Worm (Caenorhabditis elegans) whole organism, midembryonic: ENCODE measurements around the gene fip-1.

Experiments used
- T22C8.4 ChIP-seq: fragments of 200-800 bp; sonication (Bioruptor generic); IDR thresholded peaks from 2 replicates; pipeline ENCODE4 v1.3.6; 2022; ENCODE audit warnings: missing genetic modification characterization, missing compliant biosample characterization
- cog-1 ChIP-seq: sonication (generic microtip); optimal IDR thresholded peaks from 2 replicates; lab custom pipeline; 2016; ENCODE audit warnings: missing genetic modification characterization, missing compliant biosample characterization
- flt-1 ChIP-seq: fragments of 200-800 bp; sonication (Bioruptor generic); IDR thresholded peaks from 2 replicates; pipeline ENCODE4 v1.3.6; 2022; ENCODE audit warnings: missing genetic modification characterization, missing compliant biosample characterization
- klf-2 ChIP-seq: fragments of 200-800 bp; sonication (Bioruptor generic); conservative IDR thresholded peaks from 2 replicates; pipeline ENCODE4 v1.3.6; 2022; ENCODE audit warnings: missing genetic modification reagents, missing genetic modification characterization, missing compliant biosample characterization
- med-1 ChIP-seq: sonication (generic microtip); optimal IDR thresholded peaks from 2 replicates; lab custom pipeline; 2017; ENCODE audit warnings: missing genetic modification characterization, mild to moderate bottlenecking, missing compliant biosample characterization, antibody characterized with exemption, missing genetic modification reagents; ENCODE audit not compliant: insufficient read depth
- ref-1 ChIP-seq: fragments of 200-800 bp; sonication (Bioruptor generic); conservative IDR thresholded peaks from 2 replicates; pipeline ENCODE4 v1.3.6; 2022; ENCODE audit warnings: missing genetic modification reagents, missing genetic modification characterization, missing compliant biosample characterization
- tab-1 ChIP-seq: fragments of 200-800 bp; sonication (Bioruptor generic); IDR thresholded peaks from 2 replicates; pipeline ENCODE4 v1.3.6; 2022; ENCODE audit warnings: missing genetic modification characterization, missing compliant biosample characterization
- ztf-23 ChIP-seq: fragments of 200-800 bp; sonication (Bioruptor generic); IDR thresholded peaks from 2 replicates; pipeline ENCODE4 v1.3.6; 2022; ENCODE audit warnings: missing genetic modification reagents, missing genetic modification characterization, missing compliant biosample characterization
- ztf-29 ChIP-seq: fragments of 200-800 bp; sonication (Bioruptor generic); IDR thresholded peaks from 2 replicates; pipeline ENCODE4 v1.3.6; 2022; ENCODE audit warnings: missing genetic modification reagents, missing genetic modification characterization, missing compliant biosample characterization

Gene fip-1

DNA sequence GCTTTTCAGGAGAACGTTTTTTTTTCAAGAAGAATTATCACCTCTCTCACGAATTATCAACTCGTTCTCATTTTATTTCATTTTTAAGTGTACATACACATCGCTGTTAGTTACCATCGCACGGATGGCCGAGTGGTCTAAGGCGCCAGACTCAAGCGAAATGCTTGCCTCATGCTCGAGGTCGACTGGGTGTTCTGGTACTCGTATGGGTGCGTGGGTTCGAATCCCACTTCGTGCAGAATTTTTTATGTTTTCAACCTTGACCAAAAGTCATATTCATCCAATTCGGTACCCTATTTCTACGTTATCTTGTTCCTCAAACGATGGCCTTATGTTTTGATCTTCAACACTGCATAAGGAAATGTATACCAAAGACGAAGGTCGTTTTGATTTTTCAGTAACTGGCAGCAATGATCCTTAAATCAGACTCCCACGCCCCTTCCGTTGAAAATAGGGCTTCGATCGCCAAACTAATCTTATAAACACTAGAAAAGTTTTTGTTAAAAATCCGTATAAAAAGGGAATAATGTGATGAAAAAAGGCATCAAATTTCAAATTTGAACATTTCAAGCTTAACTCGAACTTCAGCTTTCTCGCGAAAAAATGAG is at the start of gene fip-1:
Gene fip-1 (plus strand): TSS at position 558 of the 608 bp plus-strand sequence.
- TF ChIP-seq flt-1 = no peak

ce11 chrIII:8590882-8591281 is 48.7 kb upstream of the fip-1 start, which contains the start of gene fipr-16:
Gene fipr-16 (minus strand): TSS chrIII:8590982.
- TF ChIP-seq cog-1 (no peak), ztf-23 (no peak), flt-1 (no peak), ztf-29 (GFP tag; lab: Robert Waterston, UW) (no peak), ref-1 (GFP tag; lab: Robert Waterston, UW) (no peak), tab-1 (GFP tag; lab: Robert Waterston, UW) (no peak), med-1 (no peak), klf-2 (GFP tag; lab: Robert Waterston, UW) (no peak), T22C8.4 (GFP tag; lab: Robert Waterston, UW) (no peak)

ce11 chrIII:8593620-8594019 is 45.9 kb upstream of the fip-1 start, which contains the start of gene C06E1.7:
Gene C06E1.7 (minus strand): TSS chrIII:8593720.
- TF ChIP-seq klf-2 (GFP tag; lab: Robert Waterston, UW) = no peak
- TF ChIP-seq ref-1 (GFP tag; lab: Robert Waterston, UW) = no peak
- no peak for TF ChIP-seq T22C8.4 (GFP tag; lab: Robert Waterston, UW)
- TF ChIP-seq ztf-29 (GFP tag; lab: Robert Waterston, UW) = no peak

ce11 chrIII:8594088-8594487 is 45.5 kb upstream of the fip-1 start:
- TF ChIP-seq ztf-23 (no peak), ref-1 (GFP tag; lab: Robert Waterston, UW) (no peak), tab-1 (GFP tag; lab: Robert Waterston, UW) (no peak), ztf-29 (GFP tag; lab: Robert Waterston, UW) (no peak), med-1 (no peak), klf-2 (GFP tag; lab: Robert Waterston, UW) (no peak), T22C8.4 (GFP tag; lab: Robert Waterston, UW) (no peak), flt-1 (no peak), cog-1 (no peak)

ce11 chrIII:8596692-8597091 is 42.9 kb upstream of the fip-1 start:
- TF ChIP-seq T22C8.4 (GFP tag; lab: Robert Waterston, UW) (no peak), med-1 (no peak), ref-1 (GFP tag; lab: Robert Waterston, UW) (no peak), klf-2 (GFP tag; lab: Robert Waterston, UW) (no peak)

DNA sequence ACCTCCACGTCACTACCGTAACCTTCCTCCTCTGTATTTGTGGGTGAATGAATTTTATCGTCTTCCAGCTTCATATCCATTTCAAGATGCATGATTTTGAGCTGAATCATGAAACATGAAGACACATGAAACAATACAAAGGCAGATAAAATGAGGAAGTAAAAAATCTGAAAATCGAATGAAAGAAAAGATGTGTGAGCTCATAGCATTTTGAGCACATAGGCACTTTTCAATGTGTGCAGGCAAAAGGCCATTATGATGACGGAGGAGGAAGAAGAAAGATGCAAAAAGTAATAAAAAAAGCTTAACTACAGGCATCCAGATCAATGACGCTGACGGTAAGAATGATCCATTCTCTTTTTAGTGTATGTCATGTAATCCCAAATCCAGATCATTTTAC is 41.8 kb upstream of the fip-1 start, which contains the start of gene ztf-30:
Gene ztf-30 (minus strand): TSS at position 101 of the 400 bp plus-strand sequence.
- no peak for TF ChIP-seq tab-1 (GFP tag; lab: Robert Waterston, UW)
- no peak for TF ChIP-seq flt-1
- TF ChIP-seq klf-2 (GFP tag; lab: Robert Waterston, UW) = no peak
- no peak for TF ChIP-seq ztf-23
- TF ChIP-seq ref-1 (GFP tag; lab: Robert Waterston, UW) = no peak
- no peak for TF ChIP-seq cog-1
- no peak for TF ChIP-seq med-1
- TF ChIP-seq ztf-29 (GFP tag; lab: Robert Waterston, UW) = no peak
- no peak for TF ChIP-seq T22C8.4 (GFP tag; lab: Robert Waterston, UW)

DNA sequence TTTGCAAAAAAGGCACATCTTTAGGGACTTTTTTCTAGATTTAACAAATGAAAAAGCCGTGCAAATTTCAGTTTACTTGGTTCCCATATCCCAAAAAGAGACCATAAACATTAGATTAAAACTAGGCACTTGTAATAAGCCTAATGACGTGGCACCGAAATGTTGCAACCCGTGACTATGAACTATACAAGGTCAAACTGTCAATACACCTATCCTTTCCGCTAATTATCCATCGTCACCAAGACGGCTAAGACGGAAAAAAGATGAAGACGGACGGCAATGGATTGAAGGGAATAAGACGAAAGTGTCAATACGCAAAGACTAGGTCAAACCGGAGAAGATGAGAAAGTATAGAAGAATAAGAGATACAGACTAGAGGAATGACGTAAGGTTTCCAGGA is 40.6 kb upstream of the fip-1 start:
- TF ChIP-seq ztf-29 (GFP tag; lab: Robert Waterston, UW) (no peak), cog-1 (no peak), ref-1 (GFP tag; lab: Robert Waterston, UW) (no peak), klf-2 (GFP tag; lab: Robert Waterston, UW) (no peak), T22C8.4 (GFP tag; lab: Robert Waterston, UW) (no peak), med-1 (no peak), tab-1 (GFP tag; lab: Robert Waterston, UW) (no peak), ztf-23 (no peak), flt-1 (no peak)

ce11 chrIII:8602148-8602547 is 37.4 kb upstream of the fip-1 start:
- TF ChIP-seq cog-1 (no peak), ref-1 (GFP tag; lab: Robert Waterston, UW) (no peak), tab-1 (GFP tag; lab: Robert Waterston, UW) (no peak), ztf-23 (no peak), flt-1 (no peak), klf-2 (GFP tag; lab: Robert Waterston, UW) (no peak)

ce11 chrIII:8605532-8605931 is 34.0 kb upstream of the fip-1 start, which contains the start of gene C06E1.1:
Gene C06E1.1 (plus strand): TSS chrIII:8605832.
- no peak for TF ChIP-seq klf-2 (GFP tag; lab: Robert Waterston, UW)

DNA sequence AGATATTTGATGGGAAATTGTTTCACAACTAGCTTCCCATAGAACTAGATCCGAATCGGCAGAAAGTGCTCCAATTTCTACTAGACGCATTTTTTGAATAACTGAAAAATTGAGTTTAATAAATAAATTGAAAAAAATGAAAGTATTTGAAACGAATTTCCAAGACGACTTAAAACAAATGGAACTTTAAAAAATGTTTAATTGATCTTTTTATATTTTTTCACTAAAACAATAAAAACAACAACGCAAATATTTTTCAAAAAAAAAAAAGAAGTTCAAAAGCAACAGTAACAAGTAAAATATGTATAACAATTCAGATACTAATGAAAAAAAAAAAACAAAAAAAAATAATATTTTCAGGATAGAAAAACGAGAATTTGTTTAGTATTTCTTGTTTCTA is 29.9 kb upstream of the fip-1 start, which contains the start of gene C06E1.9:
Gene C06E1.9 (minus strand): TSS at position 101 of the 400 bp plus-strand sequence.
- TF ChIP-seq ztf-23 (no peak), T22C8.4 (GFP tag; lab: Robert Waterston, UW) (no peak)

ce11 chrIII:8611282-8611681 is 28.3 kb upstream of the fip-1 start:
- no peak for TF ChIP-seq ztf-29 (GFP tag; lab: Robert Waterston, UW)
- no peak for TF ChIP-seq ref-1 (GFP tag; lab: Robert Waterston, UW)
- TF ChIP-seq flt-1 = no peak
- no peak for TF ChIP-seq med-1
- no peak for TF ChIP-seq cog-1
- TF ChIP-seq ztf-23 = no peak
- TF ChIP-seq klf-2 (GFP tag; lab: Robert Waterston, UW) = no peak
- TF ChIP-seq tab-1 (GFP tag; lab: Robert Waterston, UW) = no peak
- TF ChIP-seq T22C8.4 (GFP tag; lab: Robert Waterston, UW) = no peak
